Worm (Caenorhabditis elegans): Measurements from ENCODE around the gene Y75B8A.6.

- TF ChIP-seq fos-1 (tag; optimal IDR thresholded peaks at IDR 0.05) = no peak
- no peak for TF ChIP-seq unc-62 (GFP tag; optimal IDR thresholded peaks at IDR 0.05)
- no peak for TF ChIP-seq nhr-11 (tag; optimal IDR thresholded peaks at IDR 0.05)
- TF ChIP-seq lin-13 (GFP tag; optimal IDR thresholded peaks at IDR 0.05) = no peak
- TF ChIP-seq nhr-10 (tag; optimal IDR thresholded peaks at IDR 0.05) = no peak
- TF ChIP-seq snpc-4 (tag; optimal IDR thresholded peaks at IDR 0.05) = no peak
- no peak for TF ChIP-seq R02D3.7 (tag; optimal IDR thresholded peaks at IDR 0.05)
- no peak for TF ChIP-seq lsy-2 (tag; optimal IDR thresholded peaks at IDR 0.05)
- TF ChIP-seq egl-27 (tag; optimal IDR thresholded peaks at IDR 0.05) = no peak
- no peak for TF ChIP-seq ztf-11 (tag; optimal IDR thresholded peaks at IDR 0.05)
Measured at ce11 chrIII:12130769-12131168, 626 bp upstream of the Y75B8A.6 start.
